Worm (Caenorhabditis elegans) whole organism, L1 larva: ENCODE data around the gene F07E5.13.

ENCODE experiments used
- C16A3.4 ChIP-seq: fragments of 150-350 bp; optimal IDR thresholded peaks from 2 replicates; lab custom pipeline; 2014; ENCODE audit warnings: missing biosample characterization, missing genetic modification characterization
- aly-2 ChIP-seq: fragments of 150-350 bp; optimal IDR thresholded peaks from 2 replicates; lab custom pipeline; 2014; ENCODE audit warnings: missing biosample characterization, missing genetic modification characterization
- ceh-90 ChIP-seq: sonication (generic microtip); optimal IDR thresholded peaks from 2 replicates; lab custom pipeline; 2016; ENCODE audit warnings: missing genetic modification characterization, missing compliant biosample characterization
- egl-27 ChIP-seq, 2 experiments: fragments of 150-350 bp in 1 of 2; sonication (generic microtip); optimal IDR thresholded peaks; 3 replicates each; lab custom pipeline; 2017 to 2018; ENCODE audit warnings: missing biosample characterization in 2 of 2, missing genetic modification characterization in 2 of 2, missing genetic modification reagents in 2 of 2
- elt-2 ChIP-seq: sonication (generic microtip); optimal IDR thresholded peaks from 2 replicates; lab custom pipeline; 2016; ENCODE audit warnings: missing genetic modification characterization, mild to moderate bottlenecking, inconsistent platforms, missing compliant biosample characterization, missing genetic modification reagents
- lin-14 ChIP-seq: fragments of 200-800 bp; sonication (Bioruptor generic); optimal IDR thresholded peaks from 2 replicates; lab custom pipeline; 2018; ENCODE audit warnings: mild to moderate bottlenecking, missing genetic modification characterization, moderate library complexity, missing compliant biosample characterization
- lsy-2 ChIP-seq, 2 experiments: fragments of 150-350 bp; optimal IDR thresholded peaks; 2 replicates each; lab custom pipeline; 2014; ENCODE audit warnings: missing biosample characterization in 2 of 2, missing genetic modification characterization in 2 of 2
- nhr-11 ChIP-seq: fragments of 150-350 bp; optimal IDR thresholded peaks from 2 replicates; lab custom pipeline; 2014; ENCODE audit warnings: missing biosample characterization, missing genetic modification characterization
- nhr-237 ChIP-seq: fragments of 150-350 bp; optimal IDR thresholded peaks from 2 replicates; lab custom pipeline; 2014; ENCODE audit warnings: missing biosample characterization, missing genetic modification characterization
- nhr-84 ChIP-seq: sonication (generic microtip); optimal IDR thresholded peaks from 2 replicates; lab custom pipeline; 2017; ENCODE audit warnings: missing biosample characterization, missing genetic modification characterization
- pqm-1 ChIP-seq: sonication (generic microtip); optimal IDR thresholded peaks from 3 replicates; lab custom pipeline; 2017; ENCODE audit warnings: missing biosample characterization, missing genetic modification characterization
- snpc-4 ChIP-seq: fragments of 150-350 bp; optimal IDR thresholded peaks from 2 replicates; lab custom pipeline; 2014; ENCODE audit warnings: missing biosample characterization, missing genetic modification characterization
- unc-62 ChIP-seq: fragments of 150-350 bp; optimal IDR thresholded peaks from 2 replicates; lab custom pipeline; 2014; ENCODE audit warnings: missing biosample characterization, missing genetic modification reagents, missing genetic modification characterization
- zag-1 ChIP-seq: fragments of 150-350 bp; optimal IDR thresholded peaks from 2 replicates; lab custom pipeline; 2014; ENCODE audit warnings: missing biosample characterization, missing genetic modification characterization

- TF ChIP-seq nhr-237 (tag; lab: Kevin White, UChicago): no peak
- no peak for TF ChIP-seq unc-62
- TF ChIP-seq pqm-1 (tag; lab: Kevin White, UChicago): no peak
- no peak for TF ChIP-seq nhr-11 (tag; lab: Kevin White, UChicago)
- no peak for TF ChIP-seq lin-14
- TF ChIP-seq C16A3.4: no peak
- no peak for TF ChIP-seq lsy-2 (tag; optimal IDR thresholded peaks at IDR 0.05; lab: Kevin White, UChicago)
- TF ChIP-seq ceh-90 (tag; lab: Kevin White, UChicago): no peak
- TF ChIP-seq egl-27 (tag; optimal IDR thresholded peaks at IDR 0.05; lab: Kevin White, UChicago): no peak
- TF ChIP-seq elt-2 (tag; lab: Kevin White, UChicago): no peak
- no peak for TF ChIP-seq nhr-84
- no peak for TF ChIP-seq aly-2
- TF ChIP-seq zag-1: no peak
- no peak for TF ChIP-seq snpc-4 (tag; lab: Kevin White, UChicago)
These were observed 31.2 kb upstream of the F07E5.13 start, which contains the start of gene T16A1.2 for ce11 chrII:2094924-2095650.
